Worm (Caenorhabditis elegans) whole organism, late embryonic: ENCODE measurements around the gene F21D9.3.

Experiments
- F13H6.1 ChIP-seq: sonication (generic microtip); optimal IDR thresholded peaks from 2 replicates; lab custom pipeline; 2016; ENCODE audit warnings: missing genetic modification characterization, missing compliant biosample characterization
- Y22D7AL.16 ChIP-seq: sonication (generic microtip); optimal IDR thresholded peaks from 2 replicates; lab custom pipeline; 2016; ENCODE audit warnings: missing genetic modification characterization, missing compliant biosample characterization
- ceh-14 ChIP-seq: sonication (generic microtip); optimal IDR thresholded peaks from 2 replicates; lab custom pipeline; 2016; ENCODE audit warnings: missing genotype, missing genetic modification characterization, missing compliant biosample characterization
- ceh-18 ChIP-seq: sonication (generic microtip); optimal IDR thresholded peaks from 2 replicates; lab custom pipeline; 2016; ENCODE audit warnings: missing genetic modification characterization, missing compliant biosample characterization
- ceh-22 ChIP-seq: sonication (generic microtip); optimal IDR thresholded peaks from 2 replicates; lab custom pipeline; 2017; ENCODE audit warnings: missing biosample characterization, missing genetic modification characterization
- ceh-31 ChIP-seq: sonication (generic microtip); optimal IDR thresholded peaks from 2 replicates; lab custom pipeline; 2016; ENCODE audit warnings: missing genetic modification characterization, missing compliant biosample characterization
- ceh-45 ChIP-seq: fragments of 200-800 bp; sonication (Bioruptor generic); IDR thresholded peaks from 2 replicates; pipeline ENCODE4 v1.3.6; 2022; ENCODE audit warnings: missing genetic modification reagents, missing genetic modification characterization, missing compliant biosample characterization
- ceh-48 ChIP-seq: sonication (generic microtip); optimal IDR thresholded peaks from 2 replicates; lab custom pipeline; 2016; ENCODE audit warnings: missing genetic modification characterization, inconsistent platforms, missing compliant biosample characterization
- ceh-6 ChIP-seq: fragments of 200-800 bp; sonication (Bioruptor generic); optimal IDR thresholded peaks from 2 replicates; lab custom pipeline; 2018; ENCODE audit warnings: mild to moderate bottlenecking, missing genetic modification characterization, missing compliant biosample characterization
- dmd-4 ChIP-seq: sonication (generic microtip); optimal IDR thresholded peaks from 2 replicates; lab custom pipeline; 2016; ENCODE audit warnings: borderline replicate concordance, missing genetic modification characterization, missing compliant biosample characterization
- dve-1 ChIP-seq: sonication (generic microtip); optimal IDR thresholded peaks from 2 replicates; lab custom pipeline; 2017; ENCODE audit warnings: antibody characterized with exemption, mild to moderate bottlenecking, missing genetic modification characterization, missing compliant biosample characterization
- elt-2 ChIP-seq: sonication (generic microtip); optimal IDR thresholded peaks from 2 replicates; lab custom pipeline; 2016; ENCODE audit warnings: missing genetic modification reagents, missing genetic modification characterization, missing compliant biosample characterization
- elt-4 ChIP-seq: sonication (generic microtip); optimal IDR thresholded peaks from 2 replicates; lab custom pipeline; 2016; ENCODE audit warnings: missing genetic modification characterization, missing compliant biosample characterization
- eyg-1 ChIP-seq: sonication (generic microtip); optimal IDR thresholded peaks from 2 replicates; lab custom pipeline; 2016; ENCODE audit warnings: missing genotype, missing genetic modification characterization, missing compliant biosample characterization
- fkh-10 ChIP-seq: fragments of 150-350 bp; optimal IDR thresholded peaks from 2 replicates; lab custom pipeline; 2014; ENCODE audit warnings: missing biosample characterization, missing genetic modification reagents, missing genetic modification characterization
- fkh-6 ChIP-seq: sonication (generic microtip); optimal IDR thresholded peaks from 2 replicates; lab custom pipeline; 2016; ENCODE audit warnings: missing genetic modification characterization, missing compliant biosample characterization
- hlh-15 ChIP-seq: sonication (generic microtip); optimal IDR thresholded peaks from 2 replicates; lab custom pipeline; 2016; ENCODE audit warnings: missing genetic modification characterization, missing compliant biosample characterization
- hlh-6 ChIP-seq: sonication (generic microtip); optimal IDR thresholded peaks from 2 replicates; lab custom pipeline; 2016; ENCODE audit warnings: missing genotype, missing genetic modification characterization, missing compliant biosample characterization
- lin-11 ChIP-seq: fragments of 200-800 bp; sonication (Bioruptor generic); optimal IDR thresholded peaks from 2 replicates; lab custom pipeline; 2018; ENCODE audit warnings: mild to moderate bottlenecking, missing genetic modification characterization, missing compliant biosample characterization
- madf-2 ChIP-seq: sonication (generic microtip); optimal IDR thresholded peaks from 2 replicates; lab custom pipeline; 2017; ENCODE audit warnings: missing genetic modification characterization, missing compliant biosample characterization
- mec-3 ChIP-seq: sonication (generic microtip); optimal IDR thresholded peaks from 2 replicates; lab custom pipeline; 2016; ENCODE audit warnings: borderline replicate concordance, missing genetic modification characterization, missing compliant biosample characterization
- nfya-1 ChIP-seq: sonication (generic microtip); optimal IDR thresholded peaks from 2 replicates; lab custom pipeline; 2017; ENCODE audit warnings: missing genetic modification characterization, mild to moderate bottlenecking, missing compliant biosample characterization, antibody characterized with exemption, moderate library complexity
- nhr-232 ChIP-seq: sonication (generic microtip); optimal IDR thresholded peaks from 2 replicates; lab custom pipeline; 2016; ENCODE audit warnings: missing genetic modification characterization, missing compliant biosample characterization
- npax-4 ChIP-seq: sonication (generic microtip); optimal IDR thresholded peaks from 2 replicates; lab custom pipeline; 2016; ENCODE audit warnings: missing genetic modification characterization, missing compliant biosample characterization
- pag-3 ChIP-seq: sonication (generic microtip); optimal IDR thresholded peaks from 2 replicates; lab custom pipeline; 2016; ENCODE audit warnings: missing compliant biosample characterization, missing genetic modification characterization, borderline replicate concordance
- pat-9 ChIP-seq: fragments of 200-800 bp; sonication (Bioruptor generic); optimal IDR thresholded peaks from 2 replicates; lab custom pipeline; 2018; ENCODE audit warnings: mild to moderate bottlenecking, missing genetic modification characterization, moderate library complexity, missing compliant biosample characterization
- pros-1 ChIP-seq: fragments of 150-350 bp; optimal IDR thresholded peaks from 2 replicates; lab custom pipeline; 2014; ENCODE audit warnings: missing biosample characterization, missing genetic modification reagents, missing genetic modification characterization
- ref-2 ChIP-seq: sonication (generic microtip); optimal IDR thresholded peaks from 2 replicates; lab custom pipeline; 2016; ENCODE audit warnings: missing genetic modification characterization, missing compliant biosample characterization
- rnt-1 ChIP-seq: sonication (generic microtip); optimal IDR thresholded peaks from 2 replicates; lab custom pipeline; 2016; ENCODE audit warnings: missing genetic modification characterization, missing compliant biosample characterization
- syd-9 ChIP-seq: sonication (generic microtip); optimal IDR thresholded peaks from 2 replicates; lab custom pipeline; 2016; ENCODE audit warnings: mild to moderate bottlenecking, missing genetic modification characterization, moderate library complexity, missing compliant biosample characterization
- tbx-2 ChIP-seq: sonication (generic microtip); optimal IDR thresholded peaks from 2 replicates; lab custom pipeline; 2016; ENCODE audit warnings: missing genetic modification characterization, missing compliant biosample characterization
- ttx-3 ChIP-seq: sonication (generic microtip); optimal IDR thresholded peaks from 2 replicates; lab custom pipeline; 2016; ENCODE audit warnings: missing genetic modification reagents, missing genetic modification characterization, missing compliant biosample characterization
- unc-3 ChIP-seq, 2 experiments: fragments of 200-800 bp in 1 of 2; sonication (Bioruptor generic) in 1 of 2; sonication (generic microtip) in 1 of 2; conservative IDR thresholded peaks in 1 of 2; optimal IDR thresholded peaks in 1 of 2; 2 replicates each; pipeline versions ENCODE4 v1.3.6 to Lab custom; 2016 to 2022; ENCODE audit warnings: missing compliant biosample characterization in 2 of 2, missing genetic modification characterization in 2 of 2, missing genetic modification reagents in 1 of 2
- unc-42 ChIP-seq: sonication (generic microtip); optimal IDR thresholded peaks from 2 replicates; lab custom pipeline; 2016; ENCODE audit warnings: missing genotype, missing genetic modification characterization, missing compliant biosample characterization
- unc-55 ChIP-seq: sonication (generic microtip); optimal IDR thresholded peaks from 2 replicates; lab custom pipeline; 2017; ENCODE audit warnings: missing biosample characterization, missing genetic modification reagents, missing genetic modification characterization
- unc-86 ChIP-seq: sonication (generic microtip); optimal IDR thresholded peaks from 2 replicates; lab custom pipeline; 2016; ENCODE audit warnings: missing genetic modification characterization, missing compliant biosample characterization
- ztf-16 ChIP-seq: sonication (generic microtip); optimal IDR thresholded peaks from 2 replicates; lab custom pipeline; 2017; ENCODE audit warnings: missing genetic modification characterization, missing compliant biosample characterization

Gene F21D9.3

ce11 chrV:19296723-19297122 lies 39.2 kb upstream of the F21D9.3 start, which contains the start of gene F55C9.6:
Gene F55C9.6, minus strand, starts transcription at chrV:19296823.
- TF ChIP-seq fkh-6 (tag; lab: Kevin White, UChicago) (no peak), unc-55 (GFP tag; lab: Kevin White, UChicago) (no peak), unc-3 (GFP tag; conservative IDR thresholded peaks at IDR 0.05; lab: Robert Waterston, UW) (no peak), unc-3 (tag; optimal IDR thresholded peaks at IDR 0.05; lab: Kevin White, UChicago) (no peak)
- TF ChIP-seq, all 69 proteins: peak for 0

ce11 chrV:19293025-19293424 lies 35.5 kb upstream of the F21D9.3 start, which contains the start of gene F55C9.5:
Gene F55C9.5, minus strand, starts transcription at chrV:19293125.
- no peak for TF ChIP-seq ceh-6 (GFP tag; lab: Kevin White, UChicago)
- TF ChIP-seq ttx-3 (tag; lab: Kevin White, UChicago): no peak
- no peak for TF ChIP-seq unc-86 (tag; lab: Kevin White, UChicago)
- no peak for TF ChIP-seq unc-42 (tag; lab: Kevin White, UChicago)
- no peak for TF ChIP-seq dmd-4 (tag; lab: Kevin White, UChicago)
- TF ChIP-seq elt-4: no peak
- no peak for TF ChIP-seq hlh-15 (tag; lab: Kevin White, UChicago)
- no peak for TF ChIP-seq madf-2 (tag; lab: Kevin White, UChicago)
- TF ChIP-seq ceh-48: no peak
- TF ChIP-seq pat-9: no peak

- no peak for TF ChIP-seq ztf-16 (tag; lab: Kevin White, UChicago)
- TF ChIP-seq fkh-10 (GFP tag; lab: Kevin White, UChicago): no peak
- TF ChIP-seq dve-1 (tag; lab: Kevin White, UChicago): no peak
- no peak for TF ChIP-seq eyg-1 (tag; lab: Kevin White, UChicago)
- TF ChIP-seq tbx-2 (tag; lab: Kevin White, UChicago): no peak
- no peak for TF ChIP-seq ceh-22
- TF ChIP-seq unc-42 (tag; lab: Kevin White, UChicago): no peak
- TF ChIP-seq unc-55 (GFP tag; lab: Kevin White, UChicago): no peak
- TF ChIP-seq ceh-45 (GFP tag; lab: Robert Waterston, UW): no peak
- no peak for TF ChIP-seq lin-11
- no peak for TF ChIP-seq rnt-1 (tag; lab: Kevin White, UChicago)
- no peak for TF ChIP-seq nfya-1 (tag; lab: Kevin White, UChicago)
- no peak for TF ChIP-seq unc-86 (tag; lab: Kevin White, UChicago)
- TF ChIP-seq mec-3: no peak
- no peak for TF ChIP-seq npax-4
- no peak for TF ChIP-seq ref-2
- TF ChIP-seq syd-9 (tag; lab: Kevin White, UChicago): no peak
- no peak for TF ChIP-seq ceh-14
- TF ChIP-seq dmd-4 (tag; lab: Kevin White, UChicago): no peak
- no peak for TF ChIP-seq pros-1 (tag; lab: Kevin White, UChicago)
These were observed 30.7 kb upstream of the F21D9.3 start, which contains the start of the genes F55C9.3 and fbxb-57 for ce11 chrV:19288073-19288805. Gene F55C9.3, minus strand, starts transcription at chrV:19288173. Gene fbxb-57, plus strand, starts transcription at chrV:19288755.

ce11 chrV:19285921-19286320 lies 28.4 kb upstream of the F21D9.3 start:
- TF ChIP-seq pag-3 (tag; lab: Kevin White, UChicago) (no peak), F13H6.1 (tag; lab: Kevin White, UChicago) (no peak), ceh-31 (no peak), dve-1 (tag; lab: Kevin White, UChicago) (no peak), hlh-6 (tag; lab: Kevin White, UChicago) (no peak)

- no peak for TF ChIP-seq hlh-6 (tag; lab: Kevin White, UChicago)
- no peak for TF ChIP-seq nhr-232
- TF ChIP-seq elt-2 (tag; lab: Kevin White, UChicago): no peak
- TF ChIP-seq ref-2: no peak
- TF ChIP-seq ceh-18 (tag; lab: Kevin White, UChicago): no peak
- TF ChIP-seq fkh-10 (GFP tag; lab: Kevin White, UChicago): no peak
- no peak for TF ChIP-seq Y22D7AL.16 (tag; lab: Kevin White, UChicago)
- TF ChIP-seq npax-4: no peak
These were observed 24.8 kb upstream of the F21D9.3 start, which contains the start of gene fbxb-117 for ce11 chrV:19282314-19282713. Gene fbxb-117, plus strand, starts transcription at chrV:19282614.
